Worm (Caenorhabditis elegans) whole organism, young adult: ENCODE data around the gene ant-1.3.

Experiments
- B0035.1 ChIP-seq: sonication (generic microtip); optimal IDR thresholded peaks from 2 replicates; lab custom pipeline; 2016; ENCODE audit warnings: missing genetic modification characterization, mild to moderate bottlenecking, missing compliant biosample characterization, missing genotype, missing genetic modification reagents
- B0261.1 ChIP-seq: sonication (generic microtip); optimal IDR thresholded peaks from 2 replicates; lab custom pipeline; 2016; ENCODE audit warnings: mild to moderate bottlenecking, missing genetic modification characterization, moderate library complexity, missing compliant biosample characterization
- F37B4.10 ChIP-seq: fragments of 200-800 bp; sonication (Bioruptor generic); IDR thresholded peaks from 2 replicates; pipeline ENCODE4 v1.3.6; 2022; ENCODE audit warnings: missing genetic modification characterization, missing compliant biosample characterization
- F39B2.1 ChIP-seq: fragments of 200-800 bp; sonication (Bioruptor generic); IDR thresholded peaks from 2 replicates; pipeline ENCODE4 v1.3.6; 2022; ENCODE audit warnings: missing genetic modification reagents, missing genetic modification characterization, missing compliant biosample characterization
- F52B5.7 ChIP-seq: sonication (generic microtip); optimal IDR thresholded peaks from 2 replicates; lab custom pipeline; 2016; ENCODE audit warnings: mild to moderate bottlenecking, missing genetic modification characterization, missing compliant biosample characterization
- K11D2.4 ChIP-seq: fragments of 200-800 bp; sonication (Bioruptor generic); IDR thresholded peaks from 2 replicates; pipeline ENCODE4 v1.3.6; 2022; ENCODE audit warnings: missing genetic modification reagents, missing genetic modification characterization, missing compliant biosample characterization
- T26A5.8 ChIP-seq: sonication (generic microtip); optimal IDR thresholded peaks from 2 replicates; lab custom pipeline; 2016; ENCODE audit warnings: missing genetic modification characterization, missing compliant biosample characterization
- akir-1 ChIP-seq: fragments of 200-800 bp; sonication (Bioruptor generic); optimal IDR thresholded peaks from 2 replicates; lab custom pipeline; 2018; ENCODE audit warnings: mild to moderate bottlenecking, missing genetic modification characterization, moderate library complexity, missing compliant biosample characterization
- ama-1 ChIP-seq, 3 experiments: fragments of 150-350 bp in 1 of 3; sonication (generic microtip) in 2 of 3; optimal IDR thresholded peaks; 2 replicates each; lab custom pipeline; 2014 to 2018; ENCODE audit warnings: missing biosample characterization in 2 of 3, missing genetic modification characterization in 2 of 3, missing genetic modification reagents in 2 of 3
- ceh-91 ChIP-seq: fragments of 200-800 bp; sonication (Bioruptor generic); IDR thresholded peaks from 2 replicates; pipeline ENCODE4 v1.3.6; 2022; ENCODE audit warnings: missing genetic modification reagents, missing genetic modification characterization, missing compliant biosample characterization
- dpff-1 ChIP-seq: sonication (generic microtip); optimal IDR thresholded peaks from 2 replicates; lab custom pipeline; 2017; ENCODE audit warnings: mild to moderate bottlenecking, missing genetic modification characterization, missing compliant biosample characterization
- efl-1 ChIP-seq: fragments of 150-350 bp; optimal IDR thresholded peaks from 2 replicates; lab custom pipeline; 2014; ENCODE audit warnings: missing biosample characterization, missing genetic modification reagents, missing genetic modification characterization
- egrh-3 ChIP-seq: fragments of 200-800 bp; sonication (Bioruptor generic); IDR thresholded peaks from 2 replicates; pipeline ENCODE4 v1.3.6; 2022; ENCODE audit warnings: missing genetic modification reagents, missing genetic modification characterization, missing compliant biosample characterization
- hlh-26 ChIP-seq: fragments of 200-800 bp; sonication (Bioruptor generic); conservative IDR thresholded peaks from 2 replicates; pipeline ENCODE4 v1.3.6; 2022; ENCODE audit warnings: missing genetic modification reagents, missing genetic modification characterization, missing compliant biosample characterization
- hmg-1.2 ChIP-seq: fragments of 200-800 bp; sonication (Bioruptor generic); IDR thresholded peaks from 2 replicates; pipeline ENCODE4 v1.3.6; 2022; ENCODE audit warnings: missing genetic modification reagents, missing genetic modification characterization, missing compliant biosample characterization
- lag-1 ChIP-seq: fragments of 200-800 bp; sonication (Bioruptor generic); IDR thresholded peaks from 2 replicates; pipeline ENCODE4 v1.3.6; 2022; ENCODE audit warnings: missing genetic modification reagents, missing genetic modification characterization, missing compliant biosample characterization
- lin-35 ChIP-seq, 3 experiments: fragments of 150-350 bp in 2 of 3; sonication (generic microtip) in 1 of 3; optimal IDR thresholded peaks; 2 replicates each; lab custom pipeline; 2014 to 2018; ENCODE audit warnings: missing biosample characterization in 3 of 3, missing genetic modification characterization in 3 of 3, missing genetic modification reagents in 3 of 3
- mes-4 ChIP-seq: sonication (generic microtip); optimal IDR thresholded peaks from 2 replicates; lab custom pipeline; 2016; ENCODE audit warnings: missing genotype, missing genetic modification characterization, missing compliant biosample characterization
- mxl-1 ChIP-seq: sonication (generic microtip); optimal IDR thresholded peaks from 2 replicates; lab custom pipeline; 2016; ENCODE audit warnings: missing genetic modification characterization, missing compliant biosample characterization
- nhr-120 ChIP-seq: fragments of 200-800 bp; sonication (Bioruptor generic); IDR thresholded peaks from 2 replicates; pipeline ENCODE4 v1.3.6; 2022; ENCODE audit warnings: missing genetic modification characterization, missing compliant biosample characterization
- nhr-80 ChIP-seq: sonication (generic microtip); optimal IDR thresholded peaks from 2 replicates; lab custom pipeline; 2016; ENCODE audit warnings: missing genetic modification characterization, missing compliant biosample characterization
- pha-4 ChIP-seq: fragments of 150-350 bp; sonication (generic microtip); optimal IDR thresholded peaks from 2 replicates; lab custom pipeline; 2014; ENCODE audit warnings: missing biosample characterization, missing genetic modification reagents, missing genetic modification characterization
- repo-1 ChIP-seq: sonication (generic microtip); optimal IDR thresholded peaks from 2 replicates; lab custom pipeline; 2017; ENCODE audit warnings: mild to moderate bottlenecking, missing genetic modification characterization, missing compliant biosample characterization
- snpc-1.1 ChIP-seq: sonication (generic microtip); optimal IDR thresholded peaks from 2 replicates; lab custom pipeline; 2017; ENCODE audit warnings: missing genetic modification characterization, mild to moderate bottlenecking, missing compliant biosample characterization, antibody characterized with exemption, moderate library complexity, missing genotype, missing genetic modification reagents; ENCODE audit not compliant: insufficient read depth
- snpc-4 ChIP-seq, 5 experiments: fragments of 150-350 bp in 1 of 5; sonication (generic microtip) in 4 of 5; optimal IDR thresholded peaks; 2 replicates each; lab custom pipeline; 2014 to 2018; ENCODE audit warnings: missing genetic modification characterization in 5 of 5, missing biosample characterization in 3 of 5, antibody characterized with exemption in 2 of 5, mild to moderate bottlenecking in 2 of 5, missing compliant biosample characterization in 2 of 5, missing genotype in 2 of 5, moderate library complexity in 2 of 5, missing genetic modification reagents in 1 of 5
- somi-1 ChIP-seq: fragments of 200-800 bp; sonication (Bioruptor generic); optimal IDR thresholded peaks from 2 replicates; lab custom pipeline; 2018; ENCODE audit warnings: mild to moderate bottlenecking, missing genetic modification characterization, missing compliant biosample characterization
- ztf-18 ChIP-seq: sonication (generic microtip); optimal IDR thresholded peaks from 2 replicates; lab custom pipeline; 2016; ENCODE audit warnings: missing genotype, mild to moderate bottlenecking, missing genetic modification characterization, missing compliant biosample characterization
- ztf-22 ChIP-seq: fragments of 200-800 bp; sonication (Bioruptor generic); optimal IDR thresholded peaks from 2 replicates; lab custom pipeline; 2018; ENCODE audit warnings: mild to moderate bottlenecking, missing genetic modification characterization, moderate library complexity, missing compliant biosample characterization
- ztf-26 ChIP-seq: sonication (generic microtip); optimal IDR thresholded peaks from 2 replicates; lab custom pipeline; 2017; ENCODE audit warnings: missing genetic modification characterization, missing compliant biosample characterization
- ztf-3 ChIP-seq: fragments of 200-800 bp; sonication (Bioruptor generic); optimal IDR thresholded peaks from 2 replicates; lab custom pipeline; 2018; ENCODE audit warnings: mild to moderate bottlenecking, missing genetic modification characterization, missing compliant biosample characterization
- ztf-6 ChIP-seq: fragments of 200-800 bp; sonication (Bioruptor generic); IDR thresholded peaks from 2 replicates; pipeline ENCODE4 v1.3.6; 2022; ENCODE audit warnings: missing genetic modification reagents, missing genetic modification characterization, missing compliant biosample characterization

Gene ant-1.3

ce11 chrIV:9709205-9709604 is at the start of gene ant-1.3:
Gene ant-1.3 (minus strand): TSS chrIV:9709305.
- TF ChIP-seq ceh-91 (GFP tag; lab: Robert Waterston, UW) (no peak), repo-1 (tag; lab: Kevin White, UChicago) (no peak), egrh-3 (GFP tag; lab: Robert Waterston, UW) (no peak), B0261.1 (tag; lab: Kevin White, UChicago) (no peak), B0035.1 (tag; lab: Kevin White, UChicago) (no peak), ztf-22 (GFP tag; lab: Kevin White, UChicago) (no peak), ztf-3 (GFP tag; lab: Kevin White, UChicago) (no peak), hlh-26 (GFP tag; lab: Robert Waterston, UW) (no peak), F52B5.7 (tag; lab: Kevin White, UChicago) (no peak), pha-4 (tag; lab: Kevin White, UChicago) (no peak), efl-1 (GFP tag; lab: Kevin White, UChicago) (no peak), dpff-1 (no peak), ztf-18 (tag; lab: Kevin White, UChicago) (no peak), ztf-6 (GFP tag; lab: Robert Waterston, UW) (no peak), nhr-120 (GFP tag; lab: Robert Waterston, UW) (no peak)

ce11 chrIV:9757425-9757740 is 48.3 kb upstream of the ant-1.3 start, which contains the start of gene nhr-97:
Gene nhr-97 (plus strand): TSS chrIV:9757641.
- TF ChIP-seq ztf-26 (tag; lab: Kevin White, UChicago) (no peak), hmg-1.2 (GFP tag; lab: Robert Waterston, UW) (no peak), lin-35 (GFP tag; optimal IDR thresholded peaks at IDR 0.05; lab: Kevin White, UChicago) (no peak)
- TF ChIP-seq, all 124 proteins: peak for 0

DNA sequence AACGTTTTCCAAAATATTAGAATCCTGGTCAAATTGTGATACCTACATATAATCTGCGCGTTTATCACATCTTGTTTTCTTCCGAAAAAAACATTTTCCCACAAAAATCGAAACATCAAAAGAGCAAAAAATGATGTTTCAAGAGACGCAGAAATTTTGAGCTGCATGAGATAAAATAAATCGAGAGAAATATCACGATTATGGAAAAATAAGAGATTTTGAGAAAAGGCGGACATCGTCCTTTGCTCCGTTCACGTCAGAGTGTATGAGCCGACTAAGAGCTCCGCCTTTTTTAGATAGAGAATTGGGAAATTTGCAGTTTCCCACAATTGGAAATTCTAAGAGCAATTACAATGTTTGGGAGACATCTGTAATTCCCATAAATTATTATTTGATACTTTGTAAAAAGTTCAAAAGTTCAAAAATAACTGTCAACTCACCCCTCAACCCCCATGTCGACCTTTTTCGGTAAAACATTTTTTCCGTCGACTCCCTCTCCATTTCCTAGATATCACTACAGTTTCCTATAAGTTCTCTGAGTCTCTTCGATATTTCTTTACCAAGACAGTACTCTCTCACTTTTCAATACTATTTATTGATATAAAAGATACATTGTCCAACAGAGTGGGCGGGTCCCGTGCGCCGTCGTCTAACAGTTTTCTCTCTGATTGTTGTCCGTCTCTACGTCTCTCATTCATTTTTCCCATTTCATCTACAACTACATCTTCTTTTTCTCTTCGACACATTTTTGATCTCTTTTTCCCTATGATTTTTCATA is 47.7 kb upstream of the ant-1.3 start:
- TF ChIP-seq pha-4 (tag; lab: Kevin White, UChicago) (no peak), ama-1 (optimal IDR thresholded peaks at IDR 0.05; lab: Kevin White, UChicago) (no peak), ama-1 (GFP tag; optimal IDR thresholded peaks at IDR 0.05; lab: Kevin White, UChicago) (no peak), K11D2.4 (GFP tag; lab: Robert Waterston, UW) (no peak), snpc-1.1 (no peak), hmg-1.2 (GFP tag; lab: Robert Waterston, UW) (peak; percentile 67; the same call in 1 of the 2 replicates), nhr-80 (tag; lab: Kevin White, UChicago) (peak; percentile 81), snpc-4 (GFP tag; optimal IDR thresholded peaks at IDR 0.05; lab: Kevin White, UChicago) (no peak), snpc-4 (tag; optimal IDR thresholded peaks at IDR 0.05; lab: Kevin White, UChicago) (peak in 1 of 4 experiments; percentile 13)

ce11 chrIV:9755713-9756112 is 46.6 kb upstream of the ant-1.3 start:
- no peak for TF ChIP-seq ceh-91 (GFP tag; lab: Robert Waterston, UW)
- TF ChIP-seq F39B2.1 (GFP tag; lab: Robert Waterston, UW): no peak
- TF ChIP-seq F37B4.10 (GFP tag; lab: Robert Waterston, UW): no peak
- TF ChIP-seq lin-35 (GFP tag; optimal IDR thresholded peaks at IDR 0.05; lab: Kevin White, UChicago): no peak
- TF ChIP-seq dpff-1: no peak
- TF ChIP-seq lag-1 (GFP tag; lab: Robert Waterston, UW): no peak
- TF ChIP-seq hmg-1.2 (GFP tag; lab: Robert Waterston, UW): no peak
- TF ChIP-seq mes-4 (tag; lab: Kevin White, UChicago): no peak
- TF ChIP-seq mxl-1 (tag; lab: Kevin White, UChicago): no peak
- no peak for TF ChIP-seq somi-1
- TF ChIP-seq pha-4 (tag; lab: Kevin White, UChicago): no peak
- no peak for TF ChIP-seq akir-1 (GFP tag; lab: Kevin White, UChicago)
- TF ChIP-seq T26A5.8 (tag; lab: Kevin White, UChicago): no peak
- TF ChIP-seq, all 124 proteins: peak for 0
